Worm (Caenorhabditis elegans) whole organism, L3 larva: Measurements from ENCODE around the gene fbxa-96.

Experiments used
- ceh-16 ChIP-seq: sonication (generic microtip); optimal IDR thresholded peaks from 2 replicates; lab custom pipeline; 2017; ENCODE audit warnings: missing biosample characterization, missing genetic modification characterization
- egl-5 ChIP-seq: fragments of 150-350 bp; optimal IDR thresholded peaks from 2 replicates; lab custom pipeline; 2017; ENCODE audit warnings: missing biosample characterization, missing genetic modification reagents, missing genetic modification characterization, inconsistent platforms
- fkh-10 ChIP-seq: sonication (generic microtip); optimal IDR thresholded peaks from 2 replicates; lab custom pipeline; 2017; ENCODE audit warnings: missing biosample characterization, missing genetic modification reagents, missing genetic modification characterization
- lin-39 ChIP-seq: fragments of 150-350 bp; optimal IDR thresholded peaks from 2 replicates; lab custom pipeline; 2018; ENCODE audit warnings: missing biosample characterization, missing genetic modification reagents, missing genetic modification characterization
- nhr-11 ChIP-seq: fragments of 150-350 bp; optimal IDR thresholded peaks from 2 replicates; lab custom pipeline; 2014; ENCODE audit warnings: missing biosample characterization, missing genetic modification characterization
- nhr-76 ChIP-seq: fragments of 150-350 bp; sonication (generic microtip); optimal IDR thresholded peaks from 5 replicates; lab custom pipeline; 2014; ENCODE audit warnings: missing biosample characterization, missing genetic modification characterization
- nhr-77 ChIP-seq: fragments of 150-350 bp; optimal IDR thresholded peaks from 2 replicates; lab custom pipeline; 2014; ENCODE audit warnings: missing biosample characterization, missing genetic modification characterization
- skn-1 ChIP-seq: fragments of 150-350 bp; optimal IDR thresholded peaks from 2 replicates; lab custom pipeline; 2014; ENCODE audit warnings: missing biosample characterization, missing genetic modification characterization
- snpc-4 ChIP-seq: fragments of 150-350 bp; optimal IDR thresholded peaks from 2 replicates; lab custom pipeline; 2014; ENCODE audit warnings: missing biosample characterization, missing genetic modification characterization
- unc-62 ChIP-seq: fragments of 150-350 bp; sonication (generic microtip); optimal IDR thresholded peaks from 4 replicates; lab custom pipeline; 2014; ENCODE audit warnings: missing biosample characterization, missing genetic modification reagents, missing genetic modification characterization
- zag-1 ChIP-seq: fragments of 150-350 bp; optimal IDR thresholded peaks from 2 replicates; lab custom pipeline; 2014; ENCODE audit warnings: missing biosample characterization, missing genetic modification characterization
- ztf-4 ChIP-seq: fragments of 150-350 bp; optimal IDR thresholded peaks from 2 replicates; lab custom pipeline; 2014; ENCODE audit warnings: missing biosample characterization, missing genetic modification characterization

ce11 chrX:15072877-15073276 is 12.7 kb upstream of the fbxa-96 start:
- TF ChIP-seq ceh-16 (no peak), ztf-4 (tag; lab: Kevin White, UChicago) (no peak), unc-62 (GFP tag; lab: Kevin White, UChicago) (no peak), fkh-10 (GFP tag; lab: Kevin White, UChicago) (no peak), lin-39 (tag; lab: Kevin White, UChicago) (no peak), skn-1 (no peak), nhr-77 (tag; lab: Kevin White, UChicago) (no peak), egl-5 (tag; lab: Kevin White, UChicago) (no peak), zag-1 (tag; lab: Kevin White, UChicago) (no peak), snpc-4 (no peak), nhr-76 (no peak), nhr-11 (no peak)
